Worm (Caenorhabditis elegans): Measurements from ENCODE around the gene nhr-61.

DNA sequence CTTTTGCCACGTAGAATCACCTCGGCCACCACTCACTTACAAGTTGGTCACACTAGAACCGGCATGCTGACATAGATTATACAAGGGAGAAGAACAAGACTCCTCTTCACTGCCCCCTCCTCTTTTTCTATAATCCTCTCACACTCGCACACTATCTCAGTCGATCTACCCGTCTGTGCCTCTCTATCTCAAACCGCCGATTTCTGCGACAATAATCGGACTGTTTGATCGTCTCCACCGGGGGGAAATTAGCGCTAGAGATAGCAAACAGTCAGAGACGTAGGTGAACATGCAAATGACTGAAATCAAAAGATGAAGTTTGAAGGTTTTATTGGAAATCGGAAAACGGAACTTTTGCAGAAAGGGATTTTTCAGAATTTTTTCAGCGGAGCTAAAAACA is 4.1 kb upstream of the nhr-61 start:
- TF ChIP-seq nhr-10 (tag; optimal IDR thresholded peaks at IDR 0.05) (peak; percentile 54), pqm-1 (tag; optimal IDR thresholded peaks at IDR 0.05) (no peak), R02D3.7 (tag; optimal IDR thresholded peaks at IDR 0.05) (no peak), mes-2 (tag; optimal IDR thresholded peaks at IDR 0.05; ENCODE audit: poor library complexity, severe bottlenecking) (peak; percentile 63), nhr-25 (tag; optimal IDR thresholded peaks at IDR 0.05; ENCODE audit: borderline replicate concordance, insufficient read depth) (peak; percentile 78), ceh-32 (tag; optimal IDR thresholded peaks at IDR 0.05; ENCODE audit: poor library complexity) (no peak), snpc-1.2 (GFP tag; IDR thresholded peaks at IDR 0.05) (no peak), lsy-2 (tag; optimal IDR thresholded peaks at IDR 0.05) (peak in 1 of 2 experiments; percentile 59), F37D6.2 (tag; optimal IDR thresholded peaks at IDR 0.05) (no peak), egl-27 (tag; optimal IDR thresholded peaks at IDR 0.05) (no peak), dmd-8 (GFP tag; IDR thresholded peaks at IDR 0.05) (no peak), ZK546.5 (tag; optimal IDR thresholded peaks at IDR 0.05) (no peak), tag-97 (GFP tag; IDR thresholded peaks at IDR 0.05) (no peak)

Data from whole organism, L4 larva.